Worm (Caenorhabditis elegans) whole organism, young adult: ENCODE measurements around the gene C50F7.5.
A peak's percentile ranks its signal among the peaks of the same experiment; 100 is the strongest.

Experiments used
- B0336.3 ChIP-seq: fragments of 200-800 bp; sonication (Bioruptor generic); IDR thresholded peaks from 2 replicates; pipeline ENCODE4 v1.3.6; 2022; ENCODE audit warnings: missing genetic modification characterization, missing compliant biosample characterization
- D2030.7 ChIP-seq: fragments of 200-800 bp; sonication (Bioruptor generic); IDR thresholded peaks from 2 replicates; pipeline ENCODE4 v1.3.6; 2022; ENCODE audit warnings: missing genetic modification reagents, missing genetic modification characterization, missing compliant biosample characterization
- F23B12.7 ChIP-seq: sonication (generic microtip); optimal IDR thresholded peaks from 2 replicates; lab custom pipeline; 2017; ENCODE audit warnings: missing genetic modification characterization, mild to moderate bottlenecking, missing compliant biosample characterization, antibody characterized with exemption, moderate library complexity; ENCODE audit not compliant: insufficient read depth
- F33H1.4 ChIP-seq: fragments of 200-800 bp; sonication (Bioruptor generic); IDR thresholded peaks from 2 replicates; pipeline ENCODE4 v1.3.6; 2022; ENCODE audit warnings: missing genetic modification reagents, missing genetic modification characterization, missing compliant biosample characterization
- F49E8.2 ChIP-seq: sonication (generic microtip); optimal IDR thresholded peaks from 3 replicates; lab custom pipeline; 2017; ENCODE audit warnings: missing genetic modification characterization, mild to moderate bottlenecking, missing compliant biosample characterization, antibody characterized with exemption, moderate library complexity; ENCODE audit not compliant: insufficient read depth
- K11D2.4 ChIP-seq: fragments of 200-800 bp; sonication (Bioruptor generic); IDR thresholded peaks from 2 replicates; pipeline ENCODE4 v1.3.6; 2022; ENCODE audit warnings: missing genetic modification reagents, missing genetic modification characterization, missing compliant biosample characterization
- Y53G8AR.9 ChIP-seq: fragments of 200-800 bp; sonication (Bioruptor generic); conservative IDR thresholded peaks from 2 replicates; pipeline ENCODE4 v1.3.6; 2022; ENCODE audit warnings: missing genetic modification reagents, missing genetic modification characterization, missing compliant biosample characterization
- athp-1 ChIP-seq: sonication (generic microtip); optimal IDR thresholded peaks from 2 replicates; lab custom pipeline; 2017; ENCODE audit warnings: mild to moderate bottlenecking, missing genetic modification characterization, missing compliant biosample characterization
- attf-6 ChIP-seq: fragments of 200-800 bp; sonication (Bioruptor generic); IDR thresholded peaks from 2 replicates; pipeline ENCODE4 v1.3.6; 2022; ENCODE audit warnings: missing genetic modification reagents, missing genetic modification characterization, missing compliant biosample characterization
- bed-1 ChIP-seq: fragments of 200-800 bp; sonication (Bioruptor generic); IDR thresholded peaks from 2 replicates; pipeline ENCODE4 v1.3.6; 2022; ENCODE audit warnings: missing genetic modification reagents, missing genetic modification characterization, missing compliant biosample characterization
- bed-2 ChIP-seq: fragments of 200-800 bp; sonication (Bioruptor generic); IDR thresholded peaks from 2 replicates; pipeline ENCODE4 v1.3.6; 2022; ENCODE audit warnings: missing genetic modification reagents, missing genetic modification characterization, missing compliant biosample characterization
- ceh-100 ChIP-seq: fragments of 200-800 bp; sonication (Bioruptor generic); IDR thresholded peaks from 2 replicates; pipeline ENCODE4 v1.3.6; 2022; ENCODE audit warnings: missing genetic modification reagents, missing genetic modification characterization, missing compliant biosample characterization
- ceh-58 ChIP-seq: fragments of 200-800 bp; sonication (Bioruptor generic); IDR thresholded peaks from 2 replicates; pipeline ENCODE4 v1.3.6; 2022; ENCODE audit warnings: missing genetic modification characterization, missing compliant biosample characterization
- egl-18 ChIP-seq: fragments of 200-800 bp; sonication (Bioruptor generic); IDR thresholded peaks from 2 replicates; pipeline ENCODE4 v1.3.6; 2022; ENCODE audit warnings: missing genetic modification reagents, missing genetic modification characterization, missing compliant biosample characterization
- egrh-3 ChIP-seq: fragments of 200-800 bp; sonication (Bioruptor generic); IDR thresholded peaks from 2 replicates; pipeline ENCODE4 v1.3.6; 2022; ENCODE audit warnings: missing genetic modification reagents, missing genetic modification characterization, missing compliant biosample characterization
- ekl-4 ChIP-seq: fragments of 200-800 bp; sonication (Bioruptor generic); IDR thresholded peaks from 2 replicates; pipeline ENCODE4 v1.3.6; 2022; ENCODE audit warnings: missing genetic modification reagents, missing genetic modification characterization, missing compliant biosample characterization
- fkh-3 ChIP-seq: sonication (generic microtip); optimal IDR thresholded peaks from 2 replicates; lab custom pipeline; 2016; ENCODE audit warnings: mild to moderate bottlenecking, missing genetic modification characterization, missing compliant biosample characterization
- hmg-20 ChIP-seq: fragments of 200-800 bp; sonication (Bioruptor generic); IDR thresholded peaks from 2 replicates; pipeline ENCODE4 v1.3.6; 2022; ENCODE audit warnings: missing genetic modification reagents, missing genetic modification characterization, missing compliant biosample characterization
- hsf-1 ChIP-seq: fragments of 200-800 bp; sonication (Bioruptor generic); IDR thresholded peaks from 2 replicates; pipeline ENCODE4 v1.3.6; 2022; ENCODE audit warnings: missing genetic modification reagents, missing genetic modification characterization, missing compliant biosample characterization
- lin-54 ChIP-seq: fragments of 200-800 bp; sonication (Bioruptor generic); optimal IDR thresholded peaks from 2 replicates; lab custom pipeline; 2018; ENCODE audit warnings: mild to moderate bottlenecking, missing genetic modification characterization, missing compliant biosample characterization
- lir-1 ChIP-seq: fragments of 200-800 bp; sonication (Bioruptor generic); conservative IDR thresholded peaks from 2 replicates; pipeline ENCODE4 v1.3.6; 2022; ENCODE audit warnings: missing genetic modification reagents, missing genetic modification characterization, missing compliant biosample characterization
- lsl-1 ChIP-seq: fragments of 200-800 bp; sonication (Bioruptor generic); optimal IDR thresholded peaks from 2 replicates; lab custom pipeline; 2018; ENCODE audit warnings: mild to moderate bottlenecking, missing genetic modification characterization, moderate library complexity, missing compliant biosample characterization
- madf-3 ChIP-seq: fragments of 200-800 bp; sonication (Bioruptor generic); IDR thresholded peaks from 2 replicates; pipeline ENCODE4 v1.3.6; 2022; ENCODE audit warnings: missing genetic modification reagents, missing genetic modification characterization, missing compliant biosample characterization
- madf-6 ChIP-seq: fragments of 200-800 bp; sonication (Bioruptor generic); IDR thresholded peaks from 2 replicates; pipeline ENCODE4 v1.3.6; 2022; ENCODE audit warnings: missing genetic modification reagents, missing genetic modification characterization, missing compliant biosample characterization
- madf-8 ChIP-seq: fragments of 200-800 bp; sonication (Bioruptor generic); conservative IDR thresholded peaks from 2 replicates; pipeline ENCODE4 v1.3.6; 2022; ENCODE audit warnings: missing genetic modification reagents, missing genetic modification characterization, missing compliant biosample characterization
- nfya-2 ChIP-seq: fragments of 200-800 bp; sonication (Bioruptor generic); IDR thresholded peaks from 2 replicates; pipeline ENCODE4 v1.3.6; 2022; ENCODE audit warnings: missing genetic modification reagents, missing genetic modification characterization, missing compliant biosample characterization
- nhr-179 ChIP-seq: sonication (generic microtip); optimal IDR thresholded peaks from 2 replicates; lab custom pipeline; 2016; ENCODE audit warnings: mild to moderate bottlenecking, missing genetic modification characterization, missing compliant biosample characterization
- nhr-90 ChIP-seq: sonication (generic microtip); optimal IDR thresholded peaks from 2 replicates; lab custom pipeline; 2016; ENCODE audit warnings: missing genotype, mild to moderate bottlenecking, missing genetic modification characterization, missing compliant biosample characterization
- pbrm-1 ChIP-seq: fragments of 200-800 bp; sonication (Bioruptor generic); IDR thresholded peaks from 2 replicates; pipeline ENCODE4 v1.3.6; 2022; ENCODE audit warnings: missing genetic modification reagents, missing genetic modification characterization, missing compliant biosample characterization
- rpc-1 ChIP-seq, 2 experiments: fragments of 150-350 bp in 1 of 2; sonication (generic microtip) in 1 of 2; optimal IDR thresholded peaks; 2 replicates each; lab custom pipeline; 2014 to 2018; ENCODE audit warnings: missing biosample characterization in 1 of 2, missing genetic modification characterization in 1 of 2, missing genetic modification reagents in 1 of 2, missing genotype in 1 of 2
- sea-2 ChIP-seq: fragments of 200-800 bp; sonication (Bioruptor generic); IDR thresholded peaks from 2 replicates; pipeline ENCODE4 v1.3.6; 2022; ENCODE audit warnings: missing genetic modification characterization, missing compliant biosample characterization
- snpc-1.3 ChIP-seq: sonication (generic microtip); optimal IDR thresholded peaks from 2 replicates; lab custom pipeline; 2017; ENCODE audit warnings: missing genetic modification characterization, mild to moderate bottlenecking, missing compliant biosample characterization, antibody characterized with exemption, moderate library complexity, missing genotype, missing genetic modification reagents; ENCODE audit not compliant: insufficient read depth
- snpc-3.4 ChIP-seq: sonication (generic microtip); optimal IDR thresholded peaks from 2 replicates; lab custom pipeline; 2017; ENCODE audit warnings: missing genetic modification characterization, mild to moderate bottlenecking, missing compliant biosample characterization, antibody characterized with exemption, moderate library complexity, missing genotype, missing genetic modification reagents
- snpc-4 ChIP-seq, 5 experiments: fragments of 150-350 bp in 1 of 5; sonication (generic microtip) in 4 of 5; optimal IDR thresholded peaks; 2 replicates each; lab custom pipeline; 2014 to 2018; ENCODE audit warnings: missing genetic modification characterization in 5 of 5, missing biosample characterization in 3 of 5, antibody characterized with exemption in 2 of 5, mild to moderate bottlenecking in 2 of 5, missing compliant biosample characterization in 2 of 5, missing genotype in 2 of 5, moderate library complexity in 2 of 5, missing genetic modification reagents in 1 of 5
- tlf-1 ChIP-seq: fragments of 200-800 bp; sonication (Bioruptor generic); optimal IDR thresholded peaks from 2 replicates; lab custom pipeline; 2018; ENCODE audit warnings: mild to moderate bottlenecking, missing genetic modification characterization, missing compliant biosample characterization
- xnd-1 ChIP-seq: sonication (generic microtip); optimal IDR thresholded peaks from 2 replicates; lab custom pipeline; 2016; ENCODE audit warnings: missing genotype, missing genetic modification reagents, missing genetic modification characterization, missing compliant biosample characterization
- zfh-2 ChIP-seq: fragments of 200-800 bp; sonication (Bioruptor generic); conservative IDR thresholded peaks from 2 replicates; pipeline ENCODE4 v1.3.6; 2022; ENCODE audit warnings: missing genetic modification reagents, missing genetic modification characterization, missing compliant biosample characterization
- zim-3 ChIP-seq: sonication (generic microtip); optimal IDR thresholded peaks from 2 replicates; lab custom pipeline; 2017; ENCODE audit warnings: mild to moderate bottlenecking, missing genetic modification characterization, moderate library complexity, missing compliant biosample characterization
- ztf-6 ChIP-seq: fragments of 200-800 bp; sonication (Bioruptor generic); IDR thresholded peaks from 2 replicates; pipeline ENCODE4 v1.3.6; 2022; ENCODE audit warnings: missing genetic modification reagents, missing genetic modification characterization, missing compliant biosample characterization

Gene C50F7.5

ce11 chrIV:7760117-7760516 is 33.6 kb downstream of the C50F7.5 start, which contains the start of gene del-7:
Gene del-7, plus strand, starts transcription at chrIV:7760417.
- TF ChIP-seq snpc-4 (GFP tag; optimal IDR thresholded peaks at IDR 0.05; lab: Kevin White, UChicago) (no peak), snpc-4 (tag; optimal IDR thresholded peaks at IDR 0.05; lab: Kevin White, UChicago) (no peak), zim-3 (no peak), nhr-90 (no peak), rpc-1 (optimal IDR thresholded peaks at IDR 0.05; lab: Kevin White, UChicago) (no peak), rpc-1 (tag; optimal IDR thresholded peaks at IDR 0.05; lab: Kevin White, UChicago) (no peak), nfya-2 (no peak), egl-18 (GFP tag; lab: Robert Waterston, UW) (no peak), pbrm-1 (GFP tag; lab: Robert Waterston, UW) (no peak), sea-2 (GFP tag; lab: Robert Waterston, UW) (no peak), attf-6 (GFP tag; lab: Robert Waterston, UW) (no peak), hmg-20 (GFP tag; lab: Robert Waterston, UW) (no peak), athp-1 (no peak)

DNA sequence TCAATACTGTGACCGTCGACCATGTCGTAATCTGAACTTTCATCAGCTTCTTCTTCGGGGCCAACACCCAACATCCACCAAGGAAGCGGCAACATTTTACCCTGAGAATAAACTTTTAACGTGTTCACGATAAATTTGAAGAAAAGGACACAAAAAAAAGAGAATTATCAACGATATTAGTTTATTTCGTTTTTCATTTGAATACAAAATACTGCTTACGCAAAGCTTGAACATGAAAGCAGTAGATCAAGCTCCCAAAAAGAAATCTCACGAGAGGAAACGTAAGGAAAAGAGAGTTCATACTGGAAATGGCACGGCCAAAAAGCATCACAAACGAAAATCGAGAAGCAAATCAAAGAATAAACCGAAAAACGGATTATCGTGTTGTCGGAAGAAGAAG is 37.2 kb downstream of the C50F7.5 start, which contains the start of the genes C46A5.6 and C46A5.1:
C46A5.6 (minus strand) TSS at position 101 of the 400 bp plus-strand sequence.
C46A5.1 (plus strand) TSS at position 184 of the 400 bp plus-strand sequence.
- TF ChIP-seq nhr-179 (tag; lab: Kevin White, UChicago) (no peak), madf-3 (no peak)

DNA sequence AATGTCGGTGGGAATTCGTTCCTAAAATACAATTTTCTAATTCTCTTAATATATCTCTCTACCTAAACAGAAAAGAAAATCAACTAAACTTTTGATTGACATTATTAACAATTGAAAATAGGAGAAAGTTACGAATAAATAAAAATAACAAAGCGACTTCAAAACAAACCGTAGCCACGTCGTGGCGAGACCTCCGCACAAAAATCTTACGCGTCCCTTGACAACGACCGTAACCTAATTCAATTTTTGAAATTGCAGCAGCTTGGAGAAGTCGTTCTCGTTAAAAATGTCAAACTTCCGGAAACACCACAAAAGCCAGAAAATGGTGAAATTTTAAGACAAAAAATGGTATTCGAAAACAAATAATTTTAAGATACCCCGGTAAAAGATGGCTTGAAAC is 37.8 kb downstream of the C50F7.5 start:
- peak; percentile 58 for TF ChIP-seq madf-8
- no peak for TF ChIP-seq ztf-6 (GFP tag; lab: Robert Waterston, UW)
- no peak for TF ChIP-seq F23B12.7 (tag; lab: Kevin White, UChicago)
- no peak for TF ChIP-seq B0336.3 (GFP tag; lab: Robert Waterston, UW)
- TF ChIP-seq zfh-2 (GFP tag; lab: Robert Waterston, UW), result no peak
- no peak for TF ChIP-seq madf-3
- TF ChIP-seq ceh-58 (GFP tag; lab: Robert Waterston, UW), result no peak
- peak; percentile 63 for TF ChIP-seq lin-54 (GFP tag; lab: Kevin White, UChicago)
- no peak for TF ChIP-seq lir-1 (GFP tag; lab: Robert Waterston, UW)
- TF ChIP-seq egrh-3, result no peak
- TF ChIP-seq ceh-100 (GFP tag; lab: Robert Waterston, UW), result no peak
- no peak for TF ChIP-seq bed-1
- TF ChIP-seq lsl-1 (GFP tag; lab: Kevin White, UChicago), result peak; percentile 93
- TF ChIP-seq F49E8.2 (tag; lab: Kevin White, UChicago), result peak; percentile 39
- no peak for TF ChIP-seq hsf-1 (GFP tag; lab: Robert Waterston, UW)
- no peak for TF ChIP-seq sea-2 (GFP tag; lab: Robert Waterston, UW)
- TF ChIP-seq snpc-1.3 (tag; lab: Kevin White, UChicago), result peak; percentile 28
- TF ChIP-seq nfya-2, result no peak
- TF ChIP-seq K11D2.4, result no peak
- no peak for TF ChIP-seq fkh-3
- TF ChIP-seq ekl-4 (GFP tag; lab: Robert Waterston, UW), result no peak
- no peak for TF ChIP-seq bed-2
- TF ChIP-seq snpc-3.4 (tag; lab: Kevin White, UChicago), result peak; percentile 3
- peak; percentile 93 for TF ChIP-seq F33H1.4 (GFP tag; lab: Robert Waterston, UW)
- TF ChIP-seq tlf-1 (GFP tag; lab: Kevin White, UChicago), result no peak
- peak; percentile 91 for TF ChIP-seq xnd-1 (tag; lab: Kevin White, UChicago)
- 0 out of 2 replicates have a peak, but pooled peaks have one; percentile 17 for TF ChIP-seq D2030.7 (GFP tag; lab: Robert Waterston, UW)
- no peak for TF ChIP-seq snpc-4 (GFP tag; optimal IDR thresholded peaks at IDR 0.05; lab: Kevin White, UChicago)
- peak in 2 of 4 experiments; percentile 24 to 25 for TF ChIP-seq snpc-4 (tag; optimal IDR thresholded peaks at IDR 0.05; lab: Kevin White, UChicago)
- TF ChIP-seq Y53G8AR.9, result no peak
- TF ChIP-seq madf-6 (GFP tag; lab: Robert Waterston, UW), result peak; percentile 92
